Fruit fly (Drosophila melanogaster): ENCODE measurements around the gene CG31287.

Gene CG31287

DNA sequence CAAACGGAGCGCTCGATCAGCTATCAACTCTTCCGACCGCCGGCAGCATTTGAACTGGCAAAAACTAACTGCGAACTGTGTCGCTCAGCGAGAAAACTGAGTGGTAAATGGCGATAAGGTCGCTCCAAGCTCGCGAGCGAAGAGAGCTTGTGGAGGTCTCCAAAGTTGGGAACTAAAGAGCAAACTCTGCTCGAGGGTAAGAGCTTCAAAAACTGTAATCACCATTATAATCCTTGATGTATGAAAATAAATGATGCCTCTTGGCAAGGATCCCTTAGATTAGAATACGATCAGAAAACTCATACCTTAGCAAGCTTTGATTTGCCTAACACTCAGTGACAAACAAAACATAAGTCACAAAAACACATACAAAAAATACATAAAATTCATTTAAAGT, at the start of gene CG31287, which contains the start of gene CG6126:
Gene CG31287, plus strand, starts transcription at position 347 of the 397 bp plus-strand sequence.
Gene CG6126, minus strand, starts transcription at position 59 of the 397 bp plus-strand sequence.
- TF ChIP-seq CG11617 (GFP tag; optimal IDR thresholded peaks at IDR 0.05) (no peak), Mnt (GFP tag; optimal IDR thresholded peaks at IDR 0.05) (peak; percentile 56)

DNA sequence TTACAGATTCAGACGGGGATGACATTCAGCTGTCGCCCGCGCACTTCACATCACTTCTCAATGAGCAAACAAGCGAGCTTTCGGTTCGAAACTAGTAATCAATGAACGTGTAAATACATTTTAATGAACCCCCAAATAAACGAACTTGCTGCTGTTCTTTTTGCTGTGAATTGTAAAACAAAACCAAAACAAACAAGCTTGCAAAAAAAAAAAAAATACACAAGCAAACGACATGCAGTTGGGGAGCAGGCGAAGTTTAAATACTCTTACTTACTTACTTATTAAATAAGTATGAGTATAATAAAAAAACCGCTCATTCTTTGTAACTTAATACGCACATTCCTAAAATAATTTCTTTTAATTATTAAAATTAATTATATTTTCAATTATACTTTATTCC, 48.9 kb upstream of the CG31287 start:
- TF ChIP-seq cnc (optimal IDR thresholded peaks at IDR 0.05) (no peak), cic (GFP tag; optimal IDR thresholded peaks at IDR 0.05) (no peak), kay (GFP tag; ENCODE audit: borderline replicate concordance) (no peak), CG1620 (GFP tag; optimal IDR thresholded peaks at IDR 0.05) (peak; percentile 41), bab1 (GFP tag; optimal IDR thresholded peaks at IDR 0.05) (no peak), CG33017 (tag; optimal IDR thresholded peaks at IDR 0.05) (peak; percentile 34), pad (GFP tag; optimal IDR thresholded peaks at IDR 0.05) (no peak), Clk (GFP tag; optimal IDR thresholded peaks at IDR 0.05) (no peak), tj (GFP tag; optimal IDR thresholded peaks at IDR 0.05) (peak; percentile 8), CG5204 (GFP tag; optimal IDR thresholded peaks at IDR 0.05) (no peak), Crg-1 (GFP tag; optimal IDR thresholded peaks at IDR 0.05) (peak; percentile 4), Hr96 (GFP tag; optimal IDR thresholded peaks at IDR 0.05) (peak; percentile 43), CG7101 (tag; optimal IDR thresholded peaks at IDR 0.05) (no peak), ovo (GFP tag; optimal IDR thresholded peaks at IDR 0.05) (peak; percentile 2), CG14711 (tag; optimal IDR thresholded peaks at IDR 0.05) (no peak), CG7045 (GFP tag; optimal IDR thresholded peaks at IDR 0.05) (no peak), CG11617 (GFP tag; optimal IDR thresholded peaks at IDR 0.05) (no peak), Mnt (GFP tag; optimal IDR thresholded peaks at IDR 0.05) (no peak), CG12768 (GFP tag; optimal IDR thresholded peaks at IDR 0.05) (no peak), toe (GFP tag; optimal IDR thresholded peaks at IDR 0.05) (no peak)

DNA sequence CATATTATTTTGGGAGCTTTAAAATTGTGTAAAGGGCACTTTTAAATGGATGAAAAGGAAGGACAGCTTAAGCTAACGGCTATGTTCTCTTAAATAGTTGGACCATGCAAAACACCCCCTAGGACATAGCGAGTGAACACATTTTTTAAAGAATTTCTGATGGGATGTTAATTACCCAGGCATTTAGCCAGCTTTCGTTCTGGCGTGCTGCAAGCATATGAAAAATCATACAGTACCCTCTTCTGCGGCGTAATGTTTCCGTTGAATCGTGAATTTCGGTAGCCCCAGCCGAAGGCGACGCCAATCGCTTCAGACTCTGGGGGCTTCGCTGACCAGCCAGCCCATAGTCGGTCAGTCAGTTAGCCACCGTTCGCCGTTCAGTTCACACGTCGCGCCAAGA, 48.5 kb upstream of the CG31287 start, which contains the start of gene CG6006:
Gene CG6006, plus strand, starts transcription at position 301 of the 400 bp plus-strand sequence.
- TF ChIP-seq pad (GFP tag; optimal IDR thresholded peaks at IDR 0.05) = no peak
- TF ChIP-seq ovo (GFP tag; optimal IDR thresholded peaks at IDR 0.05) = no peak

DNA sequence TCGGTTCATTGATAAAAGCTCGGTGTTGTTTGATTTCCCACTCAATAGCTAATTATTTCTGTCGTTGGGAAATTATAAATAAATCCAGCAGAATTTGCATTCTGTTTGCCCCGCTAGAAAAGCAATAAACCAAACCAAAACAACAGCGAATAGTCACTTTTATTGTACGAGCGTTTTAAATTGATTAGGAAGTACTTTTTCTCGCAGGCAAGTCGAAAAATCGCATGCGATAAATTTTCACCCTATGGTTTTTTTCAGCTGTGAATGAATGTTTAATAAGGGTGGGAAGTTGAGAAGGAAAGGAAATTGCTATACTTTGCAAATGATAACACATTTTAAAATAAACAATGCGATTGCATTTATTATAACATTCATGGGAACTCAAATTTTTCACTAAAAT, 47.1 kb upstream of the CG31287 start:
- TF ChIP-seq CG14711 (tag; optimal IDR thresholded peaks at IDR 0.05) (no peak), pad (GFP tag; optimal IDR thresholded peaks at IDR 0.05) (no peak), toe (GFP tag; optimal IDR thresholded peaks at IDR 0.05) (no peak), CG5204 (GFP tag; optimal IDR thresholded peaks at IDR 0.05) (no peak), Crg-1 (GFP tag; optimal IDR thresholded peaks at IDR 0.05) (no peak), Hr96 (GFP tag; optimal IDR thresholded peaks at IDR 0.05) (no peak), Mnt (GFP tag; optimal IDR thresholded peaks at IDR 0.05) (no peak), CG7101 (tag; optimal IDR thresholded peaks at IDR 0.05) (no peak), kay (GFP tag; ENCODE audit: borderline replicate concordance) (peak; percentile 91), cic (GFP tag; optimal IDR thresholded peaks at IDR 0.05) (no peak), ovo (GFP tag; optimal IDR thresholded peaks at IDR 0.05) (peak; percentile 34), Clk (GFP tag; optimal IDR thresholded peaks at IDR 0.05) (no peak)

DNA sequence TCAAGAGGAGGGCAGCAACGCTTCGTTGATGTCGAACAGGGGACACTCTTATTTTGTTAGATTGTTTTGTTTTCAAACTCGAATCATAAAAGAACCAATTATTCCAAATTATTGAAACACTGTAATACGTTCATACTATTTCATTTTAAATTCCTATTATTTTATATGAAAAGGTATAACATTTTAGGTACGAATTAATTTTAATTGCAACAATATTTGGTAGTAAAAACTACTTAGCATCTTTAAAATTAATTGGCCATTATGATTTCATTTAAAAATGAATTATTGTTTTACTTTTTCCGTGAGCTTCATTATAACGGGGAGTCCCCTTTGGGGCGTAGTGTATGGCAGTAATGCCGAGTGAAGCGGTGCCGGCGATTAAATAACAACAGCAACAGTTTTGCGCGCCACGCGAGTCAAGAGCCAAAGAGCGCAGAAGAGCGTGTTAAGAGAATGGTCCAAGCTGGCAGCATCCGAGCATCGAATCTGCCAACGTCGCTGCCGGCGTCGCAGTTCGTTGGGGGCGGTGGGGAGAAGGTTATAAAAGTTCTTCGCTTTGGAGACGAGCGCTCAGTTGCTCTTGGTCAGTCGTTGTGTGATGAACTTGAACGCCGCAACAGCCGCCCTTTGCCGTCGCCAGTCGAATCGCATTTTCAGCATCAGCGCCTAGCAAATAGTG, 45.5 kb upstream of the CG31287 start:
- TF ChIP-seq kay (GFP tag; ENCODE audit: borderline replicate concordance) (no peak), CG1620 (GFP tag; optimal IDR thresholded peaks at IDR 0.05) (no peak), Mnt (GFP tag; optimal IDR thresholded peaks at IDR 0.05) (peak; percentile 5), CG11617 (GFP tag; optimal IDR thresholded peaks at IDR 0.05) (peak; percentile 7), CG5204 (GFP tag; optimal IDR thresholded peaks at IDR 0.05) (peak; percentile 33), CG12768 (GFP tag; optimal IDR thresholded peaks at IDR 0.05) (no peak), Crg-1 (GFP tag; optimal IDR thresholded peaks at IDR 0.05) (no peak), pad (GFP tag; optimal IDR thresholded peaks at IDR 0.05) (no peak), Clk (GFP tag; optimal IDR thresholded peaks at IDR 0.05) (no peak), cic (GFP tag; optimal IDR thresholded peaks at IDR 0.05) (no peak), ovo (GFP tag; optimal IDR thresholded peaks at IDR 0.05) (no peak), CG14711 (tag; optimal IDR thresholded peaks at IDR 0.05) (no peak), toe (GFP tag; optimal IDR thresholded peaks at IDR 0.05) (no peak), CG7045 (GFP tag; optimal IDR thresholded peaks at IDR 0.05) (peak; percentile 8), CG33017 (tag; optimal IDR thresholded peaks at IDR 0.05) (no peak), bab1 (GFP tag; optimal IDR thresholded peaks at IDR 0.05) (no peak), cnc (optimal IDR thresholded peaks at IDR 0.05) (no peak), CG7101 (tag; optimal IDR thresholded peaks at IDR 0.05) (no peak), Hr96 (GFP tag; optimal IDR thresholded peaks at IDR 0.05) (no peak), tj (GFP tag; optimal IDR thresholded peaks at IDR 0.05) (no peak)

DNA sequence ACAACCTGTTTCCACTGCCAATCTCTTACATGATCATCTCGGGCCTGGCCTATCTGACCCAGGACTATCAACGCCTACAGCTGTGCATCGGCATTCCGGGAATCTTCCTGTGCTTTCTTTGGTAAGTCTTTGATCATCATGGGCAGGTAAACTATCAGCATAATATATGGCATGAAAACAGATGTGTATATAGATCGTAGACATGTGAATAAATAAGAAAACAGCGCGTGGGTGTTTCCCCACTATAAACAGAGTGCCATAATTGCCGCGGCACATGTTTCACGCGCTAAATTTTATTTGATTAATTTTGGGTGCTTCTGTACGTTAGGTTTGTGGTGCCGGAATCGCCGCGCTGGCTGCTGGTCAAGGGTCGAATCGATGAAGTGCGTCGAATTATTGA, 35.1 kb upstream of the CG31287 start:
- TF ChIP-seq CG14711 (tag; optimal IDR thresholded peaks at IDR 0.05) (no peak), Crg-1 (GFP tag; optimal IDR thresholded peaks at IDR 0.05) (no peak), cic (GFP tag; optimal IDR thresholded peaks at IDR 0.05) (no peak), tj (GFP tag; optimal IDR thresholded peaks at IDR 0.05) (no peak)

DNA sequence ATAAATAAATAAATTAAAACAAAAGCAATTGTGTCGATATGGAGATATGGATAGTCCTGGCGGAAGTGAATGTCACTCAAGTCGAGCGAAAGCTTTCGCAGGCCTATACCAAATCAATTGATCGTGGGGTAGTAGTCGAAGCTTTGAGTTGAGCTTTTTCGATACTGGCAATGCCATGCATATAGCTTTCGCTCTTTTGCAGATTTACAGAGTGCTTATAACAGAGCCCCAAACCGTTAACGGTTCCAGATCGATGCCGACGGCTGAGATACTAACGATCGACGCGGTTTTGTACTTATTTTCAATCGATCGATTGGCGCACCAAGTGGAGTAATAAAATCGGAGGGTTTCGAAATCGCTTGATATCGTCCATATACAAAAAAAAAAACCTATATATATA, 31.4 kb upstream of the CG31287 start, which contains the start of gene CG8925:
Gene CG8925, plus strand, starts transcription at position 245 of the 400 bp plus-strand sequence.
- TF ChIP-seq CG11617 (GFP tag; optimal IDR thresholded peaks at IDR 0.05) = no peak
